Worm (Caenorhabditis elegans) whole organism, L3 larva: ENCODE measurements around the gene C02F5.14.
A peak's percentile ranks its signal among the peaks of the same experiment; 100 is the strongest.

Source experiments
- elt-3 ChIP-seq, 3 experiments: fragments of 150-350 bp in 1 of 3; sonication (generic microtip) in 2 of 3; optimal IDR thresholded peaks; 2 replicates in 2 of 3; 4 replicates in 1 of 3; lab custom pipeline; 2014 to 2017; ENCODE audit warnings: missing biosample characterization in 3 of 3, missing genetic modification characterization in 3 of 3
- jun-1 ChIP-seq: fragments of 150-350 bp; optimal IDR thresholded peaks from 2 replicates; lab custom pipeline; 2014; ENCODE audit warnings: missing biosample characterization, missing genetic modification reagents, missing genetic modification characterization
- mdl-1 ChIP-seq: fragments of 150-350 bp; optimal IDR thresholded peaks from 2 replicates; lab custom pipeline; 2014; ENCODE audit warnings: missing biosample characterization, missing genetic modification characterization
- nfya-1 ChIP-seq: sonication (generic microtip); optimal IDR thresholded peaks from 2 replicates; lab custom pipeline; 2017; ENCODE audit warnings: missing genetic modification characterization, mild to moderate bottlenecking, missing compliant biosample characterization, antibody characterized with exemption, moderate library complexity; ENCODE audit not compliant: insufficient read depth
- nhr-11 ChIP-seq: fragments of 150-350 bp; optimal IDR thresholded peaks from 2 replicates; lab custom pipeline; 2014; ENCODE audit warnings: missing biosample characterization, missing genetic modification characterization
- nhr-12 ChIP-seq: fragments of 150-350 bp; optimal IDR thresholded peaks from 2 replicates; lab custom pipeline; 2014; ENCODE audit warnings: missing biosample characterization, missing genetic modification characterization
- nhr-237 ChIP-seq: fragments of 150-350 bp; optimal IDR thresholded peaks from 2 replicates; lab custom pipeline; 2014; ENCODE audit warnings: missing biosample characterization, missing genetic modification characterization
- nhr-28 ChIP-seq: fragments of 150-350 bp; optimal IDR thresholded peaks from 2 replicates; lab custom pipeline; 2014; ENCODE audit warnings: missing biosample characterization, missing genetic modification characterization
- nhr-67 ChIP-seq: fragments of 150-350 bp; optimal IDR thresholded peaks from 2 replicates; lab custom pipeline; 2014; ENCODE audit warnings: missing biosample characterization, missing genetic modification characterization
- pha-4 ChIP-seq: fragments of 150-350 bp; optimal IDR thresholded peaks from 2 replicates; lab custom pipeline; 2014; ENCODE audit warnings: missing biosample characterization, missing genetic modification reagents, missing genetic modification characterization
- unc-62 ChIP-seq: fragments of 150-350 bp; sonication (generic microtip); optimal IDR thresholded peaks from 4 replicates; lab custom pipeline; 2014; ENCODE audit warnings: missing biosample characterization, missing genetic modification reagents, missing genetic modification characterization

- TF ChIP-seq nhr-67 (tag; lab: Kevin White, UChicago) (no peak), nfya-1 (tag; lab: Kevin White, UChicago) (peak; percentile 11), pha-4 (peak; percentile 22), nhr-237 (tag; lab: Kevin White, UChicago) (no peak), nhr-28 (no peak), elt-3 (tag; optimal IDR thresholded peaks at IDR 0.05; lab: Kevin White, UChicago) (no peak), nhr-11 (tag; lab: Kevin White, UChicago) (no peak), unc-62 (GFP tag; lab: Kevin White, UChicago) (no peak), mdl-1 (tag; lab: Kevin White, UChicago) (no peak), jun-1 (tag; lab: Kevin White, UChicago) (no peak), nhr-12 (tag; lab: Kevin White, UChicago) (no peak)
Observed at ce11 chrIII:8224769-8225168, 10.5 kb downstream of the C02F5.14 start, which contains the start of gene mob-4.
